Fruit fly (Drosophila melanogaster): ENCODE measurements around the gene CG31245.

Gene CG31245

DNA sequence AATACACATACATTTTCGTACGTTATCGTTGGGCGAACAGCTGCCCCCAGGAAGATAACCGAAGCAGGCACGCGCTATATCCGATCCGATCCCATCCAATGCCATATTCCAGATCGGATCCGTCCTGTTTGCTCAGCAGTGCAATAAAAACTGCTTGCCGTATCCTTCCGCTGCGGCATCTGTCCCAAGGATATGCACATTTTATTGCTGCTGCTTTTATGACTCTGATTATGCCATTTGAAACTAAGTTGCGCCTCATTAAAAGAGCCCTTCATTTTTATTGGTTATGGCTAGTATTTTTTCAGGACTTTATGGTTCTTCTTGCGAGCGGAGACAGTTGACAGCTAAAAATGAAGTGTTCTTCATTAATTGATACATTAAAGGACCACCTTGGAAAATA is 41.5 kb downstream of the CG31245 start:
- TF ChIP-seq Pif1A (GFP tag; optimal IDR thresholded peaks at IDR 0.05) (no peak), gl (tag; optimal IDR thresholded peaks at IDR 0.05) (no peak), CG32121 (GFP tag; IDR thresholded peaks at IDR 0.05) (no peak), rn (GFP tag; IDR thresholded peaks at IDR 0.05) (no peak), CG4496 (GFP tag; IDR thresholded peaks at IDR 0.05) (no peak), CG14655 (GFP tag; optimal IDR thresholded peaks at IDR 0.05) (no peak), CG13204 (GFP tag; optimal IDR thresholded peaks at IDR 0.05) (no peak), EcR (GFP tag; optimal IDR thresholded peaks at IDR 0.05) (no peak), fd96Ca (GFP tag; IDR thresholded peaks at IDR 0.05) (no peak), CG17806 (tag; optimal IDR thresholded peaks at IDR 0.05) (no peak), CG8301 (tag; optimal IDR thresholded peaks at IDR 0.05) (no peak)

DNA sequence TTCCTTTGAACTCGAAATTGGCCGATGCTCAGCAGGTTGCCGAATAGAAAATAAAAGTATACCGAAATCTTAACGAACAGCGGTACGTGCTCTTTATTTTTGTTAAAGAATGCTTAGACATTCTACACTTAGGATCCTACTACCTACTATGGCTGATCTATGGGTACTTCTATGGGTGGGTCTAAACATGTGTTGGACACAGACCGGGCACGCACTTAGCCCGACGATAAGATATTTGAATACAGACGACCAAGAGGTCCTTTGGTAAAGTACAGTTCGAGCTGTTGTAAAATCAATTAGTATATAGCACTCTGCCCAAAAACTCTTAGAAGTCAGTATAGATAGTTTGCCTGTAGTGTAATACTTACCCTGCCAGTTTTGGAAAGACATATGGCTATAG is 44.5 kb downstream of the CG31245 start:
- TF ChIP-seq CG10348 (GFP tag; IDR thresholded peaks at IDR 0.05) = no peak
- no peak for TF ChIP-seq Pif1A (GFP tag; optimal IDR thresholded peaks at IDR 0.05)
- TF ChIP-seq CG12605 (GFP tag; IDR thresholded peaks at IDR 0.05) = no peak
- TF ChIP-seq gl (tag; optimal IDR thresholded peaks at IDR 0.05) = no peak
- no peak for TF ChIP-seq rn (GFP tag; IDR thresholded peaks at IDR 0.05)
- no peak for TF ChIP-seq Pif1B (GFP tag; optimal IDR thresholded peaks at IDR 0.05)
- TF ChIP-seq CG8301 (tag; optimal IDR thresholded peaks at IDR 0.05) = no peak
- TF ChIP-seq CG13204 (GFP tag; optimal IDR thresholded peaks at IDR 0.05) = no peak
- TF ChIP-seq CG17806 (tag; optimal IDR thresholded peaks at IDR 0.05) = no peak
- no peak for TF ChIP-seq CG9948 (tag; optimal IDR thresholded peaks at IDR 0.05)
- no peak for TF ChIP-seq CG34367 (tag; optimal IDR thresholded peaks at IDR 0.05)
- TF ChIP-seq CG4496 (GFP tag; IDR thresholded peaks at IDR 0.05) = no peak
- no peak for TF ChIP-seq EcR (GFP tag; optimal IDR thresholded peaks at IDR 0.05)
- no peak for TF ChIP-seq CG8159 (tag; optimal IDR thresholded peaks at IDR 0.05)
- TF ChIP-seq Snoo (tag; optimal IDR thresholded peaks at IDR 0.05) = no peak
- no peak for TF ChIP-seq fd96Ca (GFP tag; IDR thresholded peaks at IDR 0.05)

DNA sequence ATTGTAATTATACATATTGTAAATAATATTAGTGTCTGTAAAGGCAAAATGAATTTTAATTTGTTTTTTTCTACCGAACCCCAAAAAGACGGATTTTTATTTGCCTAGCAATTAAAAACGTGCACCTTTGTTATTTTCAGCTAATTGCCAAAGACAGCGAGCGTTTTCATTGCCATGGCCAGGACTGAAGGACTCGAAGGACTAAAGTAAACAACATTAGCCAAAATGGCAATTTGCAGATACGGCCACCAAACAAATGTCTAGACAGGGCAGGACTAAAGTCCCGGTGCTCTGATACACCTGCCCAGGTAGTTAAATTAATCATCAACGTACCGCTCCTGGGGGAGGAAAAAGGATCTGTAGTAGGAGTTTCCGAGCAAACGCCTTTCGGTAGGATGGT is 45.0 kb downstream of the CG31245 start:
- TF ChIP-seq Snoo (tag; optimal IDR thresholded peaks at IDR 0.05) (no peak), EcR (GFP tag; optimal IDR thresholded peaks at IDR 0.05) (no peak), CG8159 (tag; optimal IDR thresholded peaks at IDR 0.05) (no peak), Pif1A (GFP tag; optimal IDR thresholded peaks at IDR 0.05) (no peak), CG10348 (GFP tag; IDR thresholded peaks at IDR 0.05) (no peak), D1 (tag; optimal IDR thresholded peaks at IDR 0.05) (no peak), CG4496 (GFP tag; IDR thresholded peaks at IDR 0.05) (no peak), CG14655 (GFP tag; optimal IDR thresholded peaks at IDR 0.05) (no peak), gl (tag; optimal IDR thresholded peaks at IDR 0.05) (no peak), CG9948 (tag; optimal IDR thresholded peaks at IDR 0.05) (no peak), CG34367 (tag; optimal IDR thresholded peaks at IDR 0.05) (no peak), CG12605 (GFP tag; IDR thresholded peaks at IDR 0.05) (no peak), CG32121 (GFP tag; IDR thresholded peaks at IDR 0.05) (no peak), fd96Ca (GFP tag; IDR thresholded peaks at IDR 0.05) (no peak), CG17806 (tag; optimal IDR thresholded peaks at IDR 0.05) (no peak)

DNA sequence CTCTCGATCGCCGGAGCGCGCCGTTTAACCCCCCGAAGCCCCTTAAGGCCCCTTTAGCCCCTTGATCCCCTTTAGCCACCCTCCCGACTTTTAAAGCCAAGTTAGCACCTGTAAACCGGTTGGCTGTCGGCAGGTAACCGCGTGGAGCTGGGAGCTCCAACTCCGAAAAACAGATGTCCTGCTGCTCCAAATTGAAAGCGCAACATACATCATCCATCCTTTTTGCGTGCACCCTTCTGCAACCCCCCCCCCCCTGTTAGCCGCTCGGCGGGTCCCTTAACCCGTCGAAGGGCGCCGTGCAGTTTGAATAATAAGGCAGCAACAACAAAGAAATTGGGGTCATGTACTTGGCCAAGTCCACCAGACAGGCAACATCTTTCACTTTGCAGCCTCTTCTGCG is 48.3 kb downstream of the CG31245 start:
- TF ChIP-seq CG17806 (tag; optimal IDR thresholded peaks at IDR 0.05) (no peak), CG10348 (GFP tag; IDR thresholded peaks at IDR 0.05) (no peak), Pif1A (GFP tag; optimal IDR thresholded peaks at IDR 0.05) (no peak), CG12605 (GFP tag; IDR thresholded peaks at IDR 0.05) (no peak), CG9948 (tag; optimal IDR thresholded peaks at IDR 0.05) (no peak), EcR (GFP tag; optimal IDR thresholded peaks at IDR 0.05) (peak; percentile 61), CG14655 (GFP tag; optimal IDR thresholded peaks at IDR 0.05) (no peak), Ets98B (GFP tag; IDR thresholded peaks at IDR 0.05) (no peak), CG13204 (GFP tag; optimal IDR thresholded peaks at IDR 0.05) (peak; percentile 60), rn (GFP tag; IDR thresholded peaks at IDR 0.05) (no peak; the same call in 1 of the 2 replicates), Pif1B (GFP tag; optimal IDR thresholded peaks at IDR 0.05) (no peak), CG8301 (tag; optimal IDR thresholded peaks at IDR 0.05) (no peak), gl (tag; optimal IDR thresholded peaks at IDR 0.05) (no peak), D1 (tag; optimal IDR thresholded peaks at IDR 0.05) (no peak), fd96Ca (GFP tag; IDR thresholded peaks at IDR 0.05) (no peak)

All from whole organism, pupa.